Worm (Caenorhabditis elegans) whole organism, early embryonic: ENCODE results near the gene lsm-5.

Source experiments
- F13C5.2 ChIP-seq: sonication (generic microtip); optimal IDR thresholded peaks from 2 replicates; lab custom pipeline; 2017; ENCODE audit warnings: mild to moderate bottlenecking, missing genetic modification characterization, inconsistent platforms, missing compliant biosample characterization
- ama-1 ChIP-seq: fragments of 150-350 bp; optimal IDR thresholded peaks from 2 replicates; lab custom pipeline; 2014
- ceh-13 ChIP-seq: fragments of 200-800 bp; sonication (Bioruptor generic); optimal IDR thresholded peaks from 2 replicates; lab custom pipeline; 2018; ENCODE audit warnings: mild to moderate bottlenecking, missing genetic modification characterization, missing compliant biosample characterization
- ets-7 ChIP-seq: sonication (generic microtip); optimal IDR thresholded peaks from 2 replicates; lab custom pipeline; 2016; ENCODE audit warnings: missing genotype, missing genetic modification characterization, missing compliant biosample characterization
- flt-1 ChIP-seq: fragments of 200-800 bp; sonication (Bioruptor generic); IDR thresholded peaks from 2 replicates; pipeline ENCODE4 v1.3.6; 2022; ENCODE audit warnings: missing genetic modification characterization, missing compliant biosample characterization
- hmg-4 ChIP-seq: fragments of 200-800 bp; sonication (Bioruptor generic); optimal IDR thresholded peaks from 2 replicates; lab custom pipeline; 2018; ENCODE audit warnings: mild to moderate bottlenecking, missing genetic modification characterization, missing compliant biosample characterization
- scrt-1 ChIP-seq: fragments of 200-800 bp; sonication (Bioruptor generic); IDR thresholded peaks from 2 replicates; pipeline ENCODE4 v1.3.6; 2022; ENCODE audit warnings: missing genetic modification characterization, missing compliant biosample characterization
- sea-1 ChIP-seq: fragments of 200-800 bp; sonication (Bioruptor generic); conservative IDR thresholded peaks from 2 replicates; pipeline ENCODE4 v1.3.6; 2022; ENCODE audit warnings: missing genetic modification characterization, missing compliant biosample characterization
- tbx-37 ChIP-seq: fragments of 200-800 bp; sonication (Bioruptor generic); conservative IDR thresholded peaks from 2 replicates; pipeline ENCODE4 v1.3.6; 2022; ENCODE audit warnings: missing genetic modification reagents, missing genetic modification characterization, missing compliant biosample characterization
- tra-4 ChIP-seq: sonication (generic microtip); optimal IDR thresholded peaks from 2 replicates; lab custom pipeline; 2017; ENCODE audit warnings: missing genetic modification characterization, missing compliant biosample characterization

- TF ChIP-seq ama-1 (lab: Kevin White, UChicago) (no peak), hmg-4 (GFP tag; lab: Kevin White, UChicago) (no peak), flt-1 (GFP tag; lab: Robert Waterston, UW) (no peak), tbx-37 (GFP tag; lab: Robert Waterston, UW) (no peak), ets-7 (tag; lab: Kevin White, UChicago) (no peak), ceh-13 (GFP tag; lab: Kevin White, UChicago) (no peak), F13C5.2 (tag; lab: Kevin White, UChicago) (no peak), tra-4 (tag; lab: Kevin White, UChicago) (no peak), sea-1 (GFP tag; lab: Robert Waterston, UW) (no peak), scrt-1 (GFP tag; lab: Robert Waterston, UW) (no peak)
Measured at ce11 chrV:15536320-15536719, 33.9 kb upstream of the lsm-5 start, which contains the start of gene F21A3.4.
